Fruit fly (Drosophila melanogaster): Measurements from ENCODE around the gene NijC.

DNA sequence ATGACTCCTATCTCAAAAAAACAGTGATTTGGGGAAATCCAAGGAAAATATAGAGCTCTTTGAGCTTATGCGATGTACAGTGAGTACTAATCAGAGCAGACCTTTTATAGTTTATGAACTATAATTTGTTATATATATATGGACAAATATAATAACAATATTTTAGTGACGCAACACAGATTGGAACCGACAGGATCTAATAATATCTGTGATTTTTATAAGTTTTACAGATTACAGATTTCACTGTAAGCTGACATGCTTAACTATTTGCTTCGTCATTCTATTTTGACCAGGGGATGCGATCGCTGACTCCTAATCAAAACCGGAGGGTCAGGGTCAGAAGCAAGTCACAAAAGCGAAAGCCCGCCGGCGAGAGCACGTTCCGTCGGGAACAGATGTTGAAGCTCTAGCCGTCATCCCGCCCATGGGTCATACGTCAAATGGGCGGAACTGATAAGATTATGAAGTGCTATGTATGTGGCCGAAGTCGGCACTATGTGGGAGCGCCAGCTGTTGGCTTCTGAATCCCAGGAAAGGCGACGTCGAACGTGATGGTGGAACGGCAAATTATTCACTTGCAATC, 20.8 kb upstream of the NijC start, which contains the start of gene Gnmt:
- TF ChIP-seq Smox (GFP tag; optimal IDR thresholded peaks at IDR 0.05): no peak
- no peak for TF ChIP-seq Met (GFP tag; optimal IDR thresholded peaks at IDR 0.05)
- no peak for TF ChIP-seq CG3919 (GFP tag; optimal IDR thresholded peaks at IDR 0.05)

All from whole organism, prepupa.